Worm (Caenorhabditis elegans) whole organism, L4/young adult: ENCODE results near the gene C11G6.2.

ENCODE experiments used
- W03F9.2 ChIP-seq: fragments of 150-350 bp; optimal IDR thresholded peaks from 2 replicates; lab custom pipeline; 2014; ENCODE audit warnings: missing biosample characterization, missing genetic modification characterization
- dao-5 ChIP-seq: sonication (generic microtip); optimal IDR thresholded peaks from 2 replicates; lab custom pipeline; 2016; ENCODE audit warnings: missing genotype, missing genetic modification characterization, moderate library complexity, missing compliant biosample characterization
- him-1 ChIP-seq: sonication (generic microtip); optimal IDR thresholded peaks from 2 replicates; lab custom pipeline; 2016; ENCODE audit warnings: missing genotype, missing genetic modification reagents, missing genetic modification characterization, missing compliant biosample characterization

- TF ChIP-seq him-1 (tag; lab: Kevin White, UChicago) = no peak
- no peak for TF ChIP-seq dao-5 (tag; lab: Kevin White, UChicago)
- TF ChIP-seq W03F9.2 (tag; lab: Kevin White, UChicago) = no peak
These were observed 6.6 kb upstream of the C11G6.2 start for ce11 chrX:16321864-16322263.
